Fruit fly (Drosophila melanogaster): ENCODE data around the gene Ten-a.
A peak's percentile ranks its signal among the peaks of the same experiment; 100 is the strongest.

The Ten-a gene

DNA sequence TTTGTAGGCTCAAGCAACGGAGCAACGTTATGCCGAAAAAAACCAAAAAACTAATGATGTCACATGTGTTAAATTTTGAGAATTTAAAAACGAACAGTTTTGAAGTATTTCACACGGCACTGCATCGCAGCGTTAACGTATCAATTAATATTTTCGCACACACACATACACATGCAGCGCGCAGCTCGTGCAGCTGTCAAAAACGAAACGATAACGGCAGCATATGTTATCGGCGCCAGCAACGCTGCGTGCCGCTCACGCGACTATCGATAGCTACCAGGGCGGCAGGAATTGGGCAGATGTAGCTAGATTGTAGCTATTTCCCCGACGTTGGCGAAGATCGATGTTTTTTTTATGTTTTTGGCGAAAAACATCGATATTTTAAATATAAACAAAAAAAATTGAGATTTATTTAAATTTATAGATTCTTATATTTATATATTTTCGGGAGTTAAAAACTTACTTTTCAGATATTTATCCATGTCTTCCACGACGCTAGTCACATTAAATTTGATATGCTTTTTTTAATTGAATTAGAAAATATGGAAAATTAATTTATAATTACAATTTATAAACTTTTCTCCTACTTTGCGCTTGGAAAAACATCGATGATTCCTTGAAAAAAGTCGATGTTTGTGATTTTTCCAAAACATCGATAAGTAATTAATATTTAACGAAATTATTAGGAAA, 14.5 kb upstream of the Ten-a start, which contains the start of gene Usp7 (continued):
- TF ChIP-seq bbx (GFP tag; IDR thresholded peaks at IDR 0.05; ENCODE audit: partially characterized antibody) (peak; percentile 97), run (tag; optimal IDR thresholded peaks at IDR 0.05) (no peak), tup (GFP tag; optimal IDR thresholded peaks at IDR 0.05) (no peak), ato (GFP tag; IDR thresholded peaks at IDR 0.05; ENCODE audit: partially characterized antibody) (peak; percentile 89), Meics (GFP tag; optimal IDR thresholded peaks at IDR 0.05) (no peak), Jarid2 (GFP tag; optimal IDR thresholded peaks at IDR 0.05) (no peak), amos (GFP tag; IDR thresholded peaks at IDR 0.05; ENCODE audit: partially characterized antibody) (peak; percentile 97), CG14441 (GFP tag; IDR thresholded peaks at IDR 0.05) (no peak), Opbp (GFP tag; IDR thresholded peaks at IDR 0.05; ENCODE audit: partially characterized antibody) (peak; percentile 96), CG9215 (GFP tag; IDR thresholded peaks at IDR 0.05) (no peak), so (GFP tag; IDR thresholded peaks at IDR 0.05) (no peak), CG12659 (GFP tag; optimal IDR thresholded peaks at IDR 0.05) (peak; percentile 75), HmgD (GFP tag; optimal IDR thresholded peaks at IDR 0.05) (no peak), CoRest (tag; optimal IDR thresholded peaks at IDR 0.05) (peak; percentile 48), Pdp1 (GFP tag; optimal IDR thresholded peaks at IDR 0.05) (peak in 1 of 2 experiments; percentile 14), CG17829 (tag; optimal IDR thresholded peaks at IDR 0.05) (peak; percentile 63), CG17912 (GFP tag; optimal IDR thresholded peaks at IDR 0.05) (peak; percentile 69), CG42726 (GFP tag; IDR thresholded peaks at IDR 0.05; ENCODE audit: partially characterized antibody) (peak; percentile 96), lilli (GFP tag; optimal IDR thresholded peaks at IDR 0.05) (no peak), Rx (GFP tag; IDR thresholded peaks at IDR 0.05) (peak; percentile 15; the same call in 1 of the 2 replicates), CG11093 (GFP tag; IDR thresholded peaks at IDR 0.05) (no peak), gcm2 (GFP tag; optimal IDR thresholded peaks at IDR 0.05) (no peak), Adf1 (GFP tag; IDR thresholded peaks at IDR 0.05) (peak; percentile 78), Bgb (GFP tag; IDR thresholded peaks at IDR 0.05; ENCODE audit: partially characterized antibody) (peak; percentile 98), PHDP (tag; optimal IDR thresholded peaks at IDR 0.05) (no peak), CG12104 (GFP tag; optimal IDR thresholded peaks at IDR 0.05) (no peak), al (GFP tag; IDR thresholded peaks at IDR 0.05) (0 out of 2 replicates have a peak, but pooled peaks have one; percentile 12), gsb (GFP tag; IDR thresholded peaks at IDR 0.05) (no peak), Blimp-1 (GFP tag; optimal IDR thresholded peaks at IDR 0.05) (no peak), BEAF-32 (GFP tag; optimal IDR thresholded peaks at IDR 0.05) (peak; percentile 91), inv (GFP tag; IDR thresholded peaks at IDR 0.05; ENCODE audit: partially characterized antibody) (peak; percentile 95), Dip3 (GFP tag; optimal IDR thresholded peaks at IDR 0.05) (no peak), CG1024 (GFP tag; IDR thresholded peaks at IDR 0.05) (0 out of 2 replicates have a peak, but pooled peaks have one; percentile 13), CG7556 (GFP tag; optimal IDR thresholded peaks at IDR 0.05) (no peak), caup (GFP tag; optimal IDR thresholded peaks at IDR 0.05; ENCODE audit: severe bottlenecking) (peak; percentile 15), Chrac-16 (GFP tag; optimal IDR thresholded peaks at IDR 0.05) (peak; percentile 41), CG7745 (tag; optimal IDR thresholded peaks at IDR 0.05) (no peak), Fer2 (tag; optimal IDR thresholded peaks at IDR 0.05) (no peak), ind (GFP tag; optimal IDR thresholded peaks at IDR 0.05) (no peak), lola (GFP tag; optimal IDR thresholded peaks at IDR 0.05) (no peak), CG32772 (GFP tag; IDR thresholded peaks at IDR 0.05) (no peak), Med (GFP tag) (peak; percentile 71), Fer3 (tag; optimal IDR thresholded peaks at IDR 0.05) (no peak), Atf3 (GFP tag; optimal IDR thresholded peaks at IDR 0.05) (no peak), Taf1 (GFP tag; IDR thresholded peaks at IDR 0.05) (no peak), grn (GFP tag; optimal IDR thresholded peaks at IDR 0.05) (no peak), CG34422 (GFP tag; IDR thresholded peaks at IDR 0.05) (no peak), row (GFP tag; IDR thresholded peaks at IDR 0.05) (peak; percentile 88)
